Worm (Caenorhabditis elegans): Measurements from ENCODE around the gene F36D4.6.
"Not testable (repeated sequence)": the region's sequence is repeated elsewhere in the genome, so short reads cannot be mapped to it uniquely, and the experiment has no call there.

F36D4.6 gene

ce11 chrV:9423539-9423938 lies 3.4 kb downstream of the F36D4.6 start:
- TF ChIP-seq unc-62 (GFP tag; optimal IDR thresholded peaks at IDR 0.05), result no peak

- TF ChIP-seq unc-62 (GFP tag; optimal IDR thresholded peaks at IDR 0.05), result no peak
Observed at ce11 chrV:9422745-9423144, 4.2 kb downstream of the F36D4.6 start.

- no peak for TF ChIP-seq unc-62 (GFP tag; optimal IDR thresholded peaks at IDR 0.05)
Observed at ce11 chrV:9416624-9417023, 10.4 kb downstream of the F36D4.6 start, which contains the start of gene F36D4.1. F36D4.1 (plus strand) TSS chrV:9416924.

- no peak for TF ChIP-seq unc-62 (GFP tag; optimal IDR thresholded peaks at IDR 0.05)
Observed at ce11 chrV:9414516-9414915, 12.5 kb downstream of the F36D4.6 start, which contains the start of gene F36D4.4. F36D4.4 (minus strand) TSS chrV:9414616.

- TF ChIP-seq unc-62 (GFP tag; optimal IDR thresholded peaks at IDR 0.05), result no peak
Observed at ce11 chrV:9408869-9409268, 18.1 kb downstream of the F36D4.6 start.

ce11 chrV:9406890-9407289 lies 20.1 kb downstream of the F36D4.6 start:
- TF ChIP-seq unc-62 (GFP tag; optimal IDR thresholded peaks at IDR 0.05), result no peak

- TF ChIP-seq unc-62 (GFP tag; optimal IDR thresholded peaks at IDR 0.05), result no peak
Observed at ce11 chrV:9399886-9400373, 27.0 kb downstream of the F36D4.6 start, which contains the start of gene trpp-4. trpp-4 (plus strand) TSS chrV:9400327.

- no peak for TF ChIP-seq unc-62 (GFP tag; optimal IDR thresholded peaks at IDR 0.05)
Observed at ce11 chrV:9394938-9395639, 31.9 kb downstream of the F36D4.6 start.

- TF ChIP-seq unc-62 (GFP tag; optimal IDR thresholded peaks at IDR 0.05), result no peak
Observed at ce11 chrV:9391959-9392358, 35.0 kb downstream of the F36D4.6 start.

ce11 chrV:9386143-9386542 lies 40.8 kb downstream of the F36D4.6 start, which contains the start of gene hum-2:
hum-2 (plus strand) TSS chrV:9386175.
- TF ChIP-seq unc-62 (GFP tag; optimal IDR thresholded peaks at IDR 0.05), result no peak

- no peak for TF ChIP-seq unc-62 (GFP tag; optimal IDR thresholded peaks at IDR 0.05)
Observed at ce11 chrV:9384949-9385348, 42.0 kb downstream of the F36D4.6 start.

- no peak for TF ChIP-seq unc-62 (GFP tag; optimal IDR thresholded peaks at IDR 0.05)
Observed at ce11 chrV:9384359-9384758, 42.6 kb downstream of the F36D4.6 start.

ce11 chrV:9382538-9383328 lies 44.2 kb downstream of the F36D4.6 start:
- TF ChIP-seq unc-62 (GFP tag; optimal IDR thresholded peaks at IDR 0.05), result no peak

ce11 chrV:9381846-9382363 lies 45.1 kb downstream of the F36D4.6 start, which contains the start of gene E02C12.12:
E02C12.12 (minus strand) TSS chrV:9382313.
- TF ChIP-seq unc-62 (GFP tag; optimal IDR thresholded peaks at IDR 0.05), result no peak

- not testable (repeated sequence) for TF ChIP-seq unc-62 (GFP tag; optimal IDR thresholded peaks at IDR 0.05)
Observed at ce11 chrV:9379808-9380207, 47.2 kb downstream of the F36D4.6 start, which contains the start of gene E02C12.11. E02C12.11 (minus strand) TSS chrV:9379908.

- TF ChIP-seq unc-62 (GFP tag; optimal IDR thresholded peaks at IDR 0.05), result no peak
Observed at ce11 chrV:9378335-9378734, 48.6 kb downstream of the F36D4.6 start, which contains the start of gene E02C12.10. E02C12.10 (minus strand) TSS chrV:9378409.

Data from whole organism, dauer.